Worm (Caenorhabditis elegans): ENCODE measurements around the gene F46H5.4.

Gene F46H5.4

ce11 chrX:7206419-7206818, 48.0 kb downstream of the F46H5.4 start, which contains the start of gene ZK867.2:
TSS of gene ZK867.2 (plus strand) at chrX:7206719.
- TF ChIP-seq eyg-1 (tag; optimal IDR thresholded peaks at IDR 0.05) (no peak), ets-4 (tag; optimal IDR thresholded peaks at IDR 0.05) (no peak), ceh-6 (GFP tag; optimal IDR thresholded peaks at IDR 0.05) (no peak), ceh-22 (tag; optimal IDR thresholded peaks at IDR 0.05) (no peak), elt-4 (tag; optimal IDR thresholded peaks at IDR 0.05) (no peak), fkh-10 (GFP tag; optimal IDR thresholded peaks at IDR 0.05) (no peak), ama-1 (optimal IDR thresholded peaks at IDR 0.05) (no peak), lin-11 (tag; optimal IDR thresholded peaks at IDR 0.05) (no peak), ceh-34 (tag; optimal IDR thresholded peaks at IDR 0.05) (no peak), odd-2 (tag; optimal IDR thresholded peaks at IDR 0.05) (no peak), hlh-13 (GFP tag; optimal IDR thresholded peaks at IDR 0.05) (no peak), C08G9.2 (tag; optimal IDR thresholded peaks at IDR 0.05) (no peak), dmd-4 (tag; optimal IDR thresholded peaks at IDR 0.05; ENCODE audit: borderline replicate concordance) (no peak)

- TF ChIP-seq madf-2 (tag; optimal IDR thresholded peaks at IDR 0.05), result no peak
- TF ChIP-seq dmd-4 (tag; optimal IDR thresholded peaks at IDR 0.05; ENCODE audit: borderline replicate concordance), result no peak
- no peak for TF ChIP-seq npax-4 (tag; optimal IDR thresholded peaks at IDR 0.05)
- TF ChIP-seq ceh-24 (tag; optimal IDR thresholded peaks at IDR 0.05), result no peak
- TF ChIP-seq ceh-14 (tag; optimal IDR thresholded peaks at IDR 0.05), result no peak
- no peak for TF ChIP-seq ceh-34 (tag; optimal IDR thresholded peaks at IDR 0.05)
- TF ChIP-seq pqm-1 (tag; optimal IDR thresholded peaks at IDR 0.05), result no peak
- no peak for TF ChIP-seq tbx-2 (tag; optimal IDR thresholded peaks at IDR 0.05)
Observed at ce11 chrX:7205195-7205594, 49.2 kb downstream of the F46H5.4 start, which contains the start of gene C55B6.5. TSS of gene C55B6.5 (minus strand) at chrX:7205295.

- TF ChIP-seq pha-4 (tag; optimal IDR thresholded peaks at IDR 0.05) (no peak), eyg-1 (tag; optimal IDR thresholded peaks at IDR 0.05) (no peak), dve-1 (tag; optimal IDR thresholded peaks at IDR 0.05) (no peak), ceh-22 (tag; optimal IDR thresholded peaks at IDR 0.05) (no peak), npax-4 (tag; optimal IDR thresholded peaks at IDR 0.05) (no peak)
Observed at ce11 chrX:7204175-7204574, 50.2 kb downstream of the F46H5.4 start.

- TF ChIP-seq madf-2 (tag; optimal IDR thresholded peaks at IDR 0.05) (no peak), odd-2 (tag; optimal IDR thresholded peaks at IDR 0.05) (no peak), che-1 (tag; optimal IDR thresholded peaks at IDR 0.05) (no peak), hlh-15 (tag; optimal IDR thresholded peaks at IDR 0.05) (no peak), fax-1 (tag; optimal IDR thresholded peaks at IDR 0.05) (no peak), C38D4.7 (GFP tag; optimal IDR thresholded peaks at IDR 0.05) (no peak), fkh-6 (tag; optimal IDR thresholded peaks at IDR 0.05) (no peak), unc-42 (tag; optimal IDR thresholded peaks at IDR 0.05) (no peak), rnt-1 (tag; optimal IDR thresholded peaks at IDR 0.05) (no peak), elt-4 (tag; optimal IDR thresholded peaks at IDR 0.05) (no peak), nhr-11 (tag; optimal IDR thresholded peaks at IDR 0.05) (no peak), hlh-30 (tag; optimal IDR thresholded peaks at IDR 0.05; ENCODE audit: insufficient read depth) (no peak), Y22D7AL.16 (tag; optimal IDR thresholded peaks at IDR 0.05) (no peak), ceh-45 (GFP tag; IDR thresholded peaks at IDR 0.05) (no peak), ttx-3 (tag; optimal IDR thresholded peaks at IDR 0.05) (no peak)
Observed at ce11 chrX:7200475-7200874, 53.9 kb downstream of the F46H5.4 start.

- TF ChIP-seq ttx-3 (tag; optimal IDR thresholded peaks at IDR 0.05), result no peak
- no peak for TF ChIP-seq che-1 (tag; optimal IDR thresholded peaks at IDR 0.05)
- no peak for TF ChIP-seq C38D4.7 (GFP tag; optimal IDR thresholded peaks at IDR 0.05)
- TF ChIP-seq odd-2 (tag; optimal IDR thresholded peaks at IDR 0.05), result no peak
- no peak for TF ChIP-seq pha-4 (tag; optimal IDR thresholded peaks at IDR 0.05)
- TF ChIP-seq syd-9 (tag; optimal IDR thresholded peaks at IDR 0.05), result no peak
- TF ChIP-seq dve-1 (tag; optimal IDR thresholded peaks at IDR 0.05), result no peak
- no peak for TF ChIP-seq ceh-9 (tag; optimal IDR thresholded peaks at IDR 0.05)
- TF ChIP-seq unc-86 (tag; optimal IDR thresholded peaks at IDR 0.05), result no peak
Observed at ce11 chrX:7199831-7200414, 54.5 kb downstream of the F46H5.4 start, which contains the start of gene C55B6.1. TSS of gene C55B6.1 (plus strand) at chrX:7200364.

Data from whole organism, late embryonic.